Worm (Caenorhabditis elegans): ENCODE measurements around the gene Y75B8A.19.

- no peak for TF ChIP-seq ztf-4 (tag; optimal IDR thresholded peaks at IDR 0.05)
- no peak for TF ChIP-seq snpc-4 (tag; optimal IDR thresholded peaks at IDR 0.05)
Observed at ce11 chrIII:12195991-12196390, 30.4 kb upstream of the Y75B8A.19 start.

Data from whole organism, L2 larva.